Worm (Caenorhabditis elegans) whole organism, mixed stage, embryonic: ENCODE measurements around the gene unc-96.
A peak's percentile ranks its signal among the peaks of the same experiment; 100 is the strongest.

Source experiments
- M03D4.4 ChIP-seq: sonication (generic microtip); optimal IDR thresholded peaks from 2 replicates; lab custom pipeline; 2017; ENCODE audit warnings: mild to moderate bottlenecking, missing genetic modification characterization, missing compliant biosample characterization
- bed-3 ChIP-seq: fragments of 200-800 bp; sonication (Bioruptor generic); optimal IDR thresholded peaks from 3 replicates; lab custom pipeline; 2018; ENCODE audit warnings: mild to moderate bottlenecking, missing genetic modification characterization, moderate library complexity, missing compliant biosample characterization
- blmp-1 ChIP-seq: fragments of 150-350 bp; optimal IDR thresholded peaks from 2 replicates; lab custom pipeline; 2014; ENCODE audit warnings: missing biosample characterization, missing genetic modification characterization
- ceh-39 ChIP-seq: fragments of 150-350 bp; optimal IDR thresholded peaks from 2 replicates; lab custom pipeline; 2014; ENCODE audit warnings: missing biosample characterization, missing genetic modification characterization
- ceh-43 ChIP-seq: fragments of 200-800 bp; sonication (Bioruptor generic); optimal IDR thresholded peaks from 2 replicates; lab custom pipeline; 2018; ENCODE audit warnings: mild to moderate bottlenecking, missing genetic modification characterization, moderate library complexity, missing compliant biosample characterization
- ceh-83 ChIP-seq: fragments of 200-800 bp; sonication (Bioruptor generic); optimal IDR thresholded peaks from 2 replicates; lab custom pipeline; 2018; ENCODE audit warnings: mild to moderate bottlenecking, missing genetic modification characterization, missing compliant biosample characterization
- ces-1 ChIP-seq: fragments of 150-350 bp; optimal IDR thresholded peaks from 2 replicates; lab custom pipeline; 2014; ENCODE audit warnings: missing biosample characterization, missing genetic modification reagents, missing genetic modification characterization
- cnd-1 ChIP-seq: fragments of 200-800 bp; sonication (Bioruptor generic); optimal IDR thresholded peaks from 2 replicates; lab custom pipeline; 2018; ENCODE audit warnings: mild to moderate bottlenecking, missing genetic modification characterization, missing compliant biosample characterization
- drap-1 ChIP-seq: fragments of 200-800 bp; sonication (Bioruptor generic); optimal IDR thresholded peaks from 3 replicates; lab custom pipeline; 2018; ENCODE audit warnings: mild to moderate bottlenecking, missing genetic modification characterization, missing compliant biosample characterization
- elt-1 ChIP-seq: sonication (generic microtip); optimal IDR thresholded peaks from 2 replicates; lab custom pipeline; 2017; ENCODE audit warnings: missing genetic modification characterization, mild to moderate bottlenecking, missing compliant biosample characterization, antibody characterized with exemption, moderate library complexity, borderline replicate concordance; ENCODE audit not compliant: insufficient read depth
- elt-3 ChIP-seq: fragments of 150-350 bp; optimal IDR thresholded peaks from 2 replicates; lab custom pipeline; 2014; ENCODE audit warnings: missing biosample characterization, missing genetic modification characterization
- flh-1 ChIP-seq: fragments of 200-800 bp; sonication (Bioruptor generic); optimal IDR thresholded peaks from 2 replicates; lab custom pipeline; 2018; ENCODE audit warnings: mild to moderate bottlenecking, missing genetic modification characterization, moderate library complexity, missing compliant biosample characterization
- ham-2 ChIP-seq: fragments of 200-800 bp; sonication (Bioruptor generic); optimal IDR thresholded peaks from 2 replicates; lab custom pipeline; 2018; ENCODE audit warnings: mild to moderate bottlenecking, missing genetic modification characterization, missing compliant biosample characterization
- hlh-1 ChIP-seq: fragments of 150-350 bp; optimal IDR thresholded peaks from 2 replicates; lab custom pipeline; 2014; ENCODE audit warnings: missing biosample characterization, missing genetic modification reagents, missing genetic modification characterization
- lin-13 ChIP-seq: fragments of 150-350 bp; optimal IDR thresholded peaks from 2 replicates; lab custom pipeline; 2014; ENCODE audit warnings: missing biosample characterization, missing genetic modification characterization
- lsy-2 ChIP-seq: fragments of 150-350 bp; optimal IDR thresholded peaks from 2 replicates; lab custom pipeline; 2014; ENCODE audit warnings: missing biosample characterization, missing genetic modification characterization
- mep-1 ChIP-seq: fragments of 150-350 bp; optimal IDR thresholded peaks from 2 replicates; lab custom pipeline; 2017; ENCODE audit warnings: missing biosample characterization, missing genetic modification reagents, missing genetic modification characterization, inconsistent platforms
- mls-2 ChIP-seq: sonication (generic microtip); optimal IDR thresholded peaks from 2 replicates; lab custom pipeline; 2016; ENCODE audit warnings: mild to moderate bottlenecking, missing genetic modification characterization, moderate library complexity, missing compliant biosample characterization
- nhr-12 ChIP-seq: fragments of 150-350 bp; optimal IDR thresholded peaks from 2 replicates; lab custom pipeline; 2014; ENCODE audit warnings: missing biosample characterization, missing genetic modification characterization
- nhr-2 ChIP-seq: fragments of 150-350 bp; optimal IDR thresholded peaks from 2 replicates; lab custom pipeline; 2014; ENCODE audit warnings: missing biosample characterization, missing genetic modification characterization
- nhr-237 ChIP-seq: fragments of 150-350 bp; optimal IDR thresholded peaks from 2 replicates; lab custom pipeline; 2014; ENCODE audit warnings: missing biosample characterization, missing genetic modification characterization
- nhr-28 ChIP-seq: fragments of 150-350 bp; optimal IDR thresholded peaks from 2 replicates; lab custom pipeline; 2014; ENCODE audit warnings: missing biosample characterization, missing genetic modification characterization
- nhr-76 ChIP-seq: sonication (generic microtip); optimal IDR thresholded peaks from 2 replicates; lab custom pipeline; 2017; ENCODE audit warnings: missing biosample characterization, missing genetic modification characterization
- pha-4 ChIP-seq: fragments of 150-350 bp; optimal IDR thresholded peaks from 2 replicates; lab custom pipeline; 2018; ENCODE audit warnings: missing biosample characterization, missing genetic modification reagents, missing genetic modification characterization
- sem-2 ChIP-seq: fragments of 200-800 bp; sonication (Bioruptor generic); optimal IDR thresholded peaks from 2 replicates; lab custom pipeline; 2018; ENCODE audit warnings: mild to moderate bottlenecking, missing genetic modification characterization, missing compliant biosample characterization
- snpc-4 ChIP-seq: fragments of 150-350 bp; optimal IDR thresholded peaks from 2 replicates; lab custom pipeline; 2014; ENCODE audit warnings: missing biosample characterization, missing genetic modification characterization
- sptf-1 ChIP-seq: sonication (generic microtip); optimal IDR thresholded peaks from 2 replicates; lab custom pipeline; 2017; ENCODE audit warnings: mild to moderate bottlenecking, missing genetic modification characterization, moderate library complexity, missing compliant biosample characterization
- tbx-8 ChIP-seq: fragments of 200-800 bp; sonication (Bioruptor generic); optimal IDR thresholded peaks from 2 replicates; lab custom pipeline; 2018; ENCODE audit warnings: mild to moderate bottlenecking, missing genetic modification characterization, moderate library complexity, missing compliant biosample characterization
- unc-120 ChIP-seq: sonication (generic microtip); optimal IDR thresholded peaks from 2 replicates; lab custom pipeline; 2017; ENCODE audit warnings: missing genetic modification characterization, missing compliant biosample characterization; ENCODE audit not compliant: poor library complexity, severe bottlenecking
- unc-39 ChIP-seq: fragments of 150-350 bp; optimal IDR thresholded peaks from 2 replicates; lab custom pipeline; 2014; ENCODE audit warnings: missing biosample characterization, missing genetic modification characterization
- unc-62 ChIP-seq: fragments of 150-350 bp; optimal IDR thresholded peaks from 2 replicates; lab custom pipeline; 2014; ENCODE audit warnings: missing biosample characterization, missing genetic modification reagents, missing genetic modification characterization
- zip-8 ChIP-seq: fragments of 150-350 bp; optimal IDR thresholded peaks from 2 replicates; lab custom pipeline; 2014; ENCODE audit warnings: missing biosample characterization, missing genetic modification characterization
- ztf-11 ChIP-seq: fragments of 150-350 bp; optimal IDR thresholded peaks from 2 replicates; lab custom pipeline; 2014; ENCODE audit warnings: missing biosample characterization, missing genetic modification characterization

unc-96 gene

ce11 chrX:637588-637987 is 16.5 kb upstream of the unc-96 start:
- TF ChIP-seq ztf-11 (tag; lab: Kevin White, UChicago): no peak
- TF ChIP-seq unc-62 (GFP tag; lab: Kevin White, UChicago): no peak
- no peak for TF ChIP-seq flh-1 (GFP tag; lab: Kevin White, UChicago)
- no peak for TF ChIP-seq ceh-43
- no peak for TF ChIP-seq nhr-76
- no peak for TF ChIP-seq nhr-237 (tag; lab: Kevin White, UChicago)
- no peak for TF ChIP-seq blmp-1 (tag; lab: Kevin White, UChicago)
- no peak for TF ChIP-seq elt-1
- no peak for TF ChIP-seq elt-3 (tag; lab: Kevin White, UChicago)
- TF ChIP-seq nhr-12 (tag; lab: Kevin White, UChicago): no peak
- TF ChIP-seq sptf-1 (tag; lab: Kevin White, UChicago): no peak
- TF ChIP-seq zip-8: no peak

DNA sequence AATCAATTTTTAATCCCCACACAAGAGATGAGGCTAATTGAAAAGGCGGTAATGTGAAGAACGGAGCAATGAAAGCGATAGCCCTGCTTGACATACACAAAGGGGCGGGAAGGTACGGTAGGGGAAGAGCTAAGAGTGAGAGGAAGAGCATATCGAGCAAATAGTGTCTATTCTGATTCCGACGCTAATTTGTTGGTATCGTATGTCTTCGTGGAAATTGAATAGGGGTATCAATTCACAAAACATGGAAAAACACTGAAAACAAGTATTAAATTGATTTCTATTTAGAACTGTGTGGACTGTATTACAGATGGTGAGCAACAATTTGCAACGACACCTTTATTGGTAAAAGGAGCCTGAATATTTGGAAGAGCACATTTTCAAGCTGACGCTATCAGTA is 15.8 kb upstream of the unc-96 start, which contains the start of gene pha-2:
pha-2 (minus strand) TSS at position 101 of the 400 bp plus-strand sequence.
- no peak for TF ChIP-seq ceh-43
- TF ChIP-seq blmp-1 (tag; lab: Kevin White, UChicago): no peak
- no peak for TF ChIP-seq lsy-2
- TF ChIP-seq nhr-76: no peak
- TF ChIP-seq zip-8: no peak
- no peak for TF ChIP-seq nhr-28 (tag; lab: Kevin White, UChicago)
- no peak for TF ChIP-seq mep-1 (tag; lab: Kevin White, UChicago)
- TF ChIP-seq snpc-4: no peak
- TF ChIP-seq drap-1 (GFP tag; lab: Kevin White, UChicago): no peak
- no peak for TF ChIP-seq nhr-2
- no peak for TF ChIP-seq nhr-237 (tag; lab: Kevin White, UChicago)
- no peak for TF ChIP-seq mls-2
- TF ChIP-seq sem-2 (GFP tag; lab: Kevin White, UChicago): no peak

DNA sequence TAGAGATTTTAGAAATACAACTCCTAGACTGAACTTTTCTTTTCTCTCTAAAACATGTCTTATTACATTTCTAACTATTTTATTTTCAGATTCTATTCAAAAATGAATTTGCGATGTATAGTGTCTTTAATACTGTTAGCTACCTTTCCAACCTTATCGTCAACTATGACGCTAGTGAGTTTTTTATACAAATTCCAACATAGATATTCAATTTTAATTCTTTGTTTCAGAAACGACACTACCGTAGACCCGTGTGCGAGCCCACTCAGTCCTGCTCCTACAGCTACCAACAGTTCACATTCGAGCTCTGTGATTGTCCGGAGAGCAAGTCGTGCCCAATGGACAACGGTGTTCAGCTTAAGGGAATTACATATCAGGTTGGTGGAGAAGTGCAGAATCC is 8.0 kb upstream of the unc-96 start, which contains the start of gene M6.4:
M6.4 (plus strand) TSS at position 55 of the 400 bp plus-strand sequence.
- TF ChIP-seq ces-1 (GFP tag; lab: Kevin White, UChicago): no peak
- TF ChIP-seq cnd-1 (tag; lab: Kevin White, UChicago): no peak
- no peak for TF ChIP-seq nhr-12 (tag; lab: Kevin White, UChicago)
- TF ChIP-seq snpc-4: no peak
- no peak for TF ChIP-seq ceh-39 (tag; lab: Kevin White, UChicago)
- TF ChIP-seq sem-2 (GFP tag; lab: Kevin White, UChicago): no peak
- no peak for TF ChIP-seq sptf-1 (tag; lab: Kevin White, UChicago)
- TF ChIP-seq ceh-43: no peak
- no peak for TF ChIP-seq hlh-1
- no peak for TF ChIP-seq lin-13 (tag; lab: Kevin White, UChicago)
- TF ChIP-seq flh-1 (GFP tag; lab: Kevin White, UChicago): no peak
- TF ChIP-seq tbx-8 (GFP tag; lab: Kevin White, UChicago): no peak
- no peak for TF ChIP-seq ceh-83
- TF ChIP-seq nhr-2: no peak
- no peak for TF ChIP-seq elt-1
- no peak for TF ChIP-seq lsy-2
- no peak for TF ChIP-seq M03D4.4
- no peak for TF ChIP-seq ham-2 (GFP tag; lab: Kevin White, UChicago)
- TF ChIP-seq pha-4: no peak
- TF ChIP-seq, all 35 proteins: peak for 0

DNA sequence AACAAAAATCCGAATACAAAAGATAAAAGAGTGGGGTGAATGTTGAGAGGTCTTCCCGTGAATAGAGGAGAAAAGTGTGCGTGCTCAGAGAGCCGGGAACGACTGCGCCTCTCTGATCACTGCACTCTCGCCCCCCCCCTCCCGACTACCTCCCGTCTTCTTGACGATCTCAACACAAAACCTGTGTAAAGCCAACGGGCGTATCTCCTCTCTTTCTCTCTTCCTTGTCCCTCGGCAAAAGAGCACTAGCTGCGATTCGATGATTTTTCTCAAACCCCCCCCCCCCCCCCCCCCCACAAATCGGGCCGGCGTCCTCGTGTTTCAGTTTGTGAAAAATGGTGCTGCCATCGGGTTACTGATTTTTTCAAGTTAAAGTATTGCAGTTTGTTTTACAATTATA is 598 bp upstream of the unc-96 start:
- TF ChIP-seq hlh-1 (peak; percentile 25), drap-1 (GFP tag; lab: Kevin White, UChicago) (no peak), elt-1 (no peak), nhr-2 (no peak)

ce11 chrX:617730-618129 is 3.4 kb downstream of the unc-96 start:
- TF ChIP-seq nhr-237 (tag; lab: Kevin White, UChicago): no peak
- no peak for TF ChIP-seq nhr-12 (tag; lab: Kevin White, UChicago)
- TF ChIP-seq ztf-11 (tag; lab: Kevin White, UChicago): no peak
- TF ChIP-seq bed-3 (GFP tag; lab: Kevin White, UChicago): no peak
- TF ChIP-seq tbx-8 (GFP tag; lab: Kevin White, UChicago): no peak

DNA sequence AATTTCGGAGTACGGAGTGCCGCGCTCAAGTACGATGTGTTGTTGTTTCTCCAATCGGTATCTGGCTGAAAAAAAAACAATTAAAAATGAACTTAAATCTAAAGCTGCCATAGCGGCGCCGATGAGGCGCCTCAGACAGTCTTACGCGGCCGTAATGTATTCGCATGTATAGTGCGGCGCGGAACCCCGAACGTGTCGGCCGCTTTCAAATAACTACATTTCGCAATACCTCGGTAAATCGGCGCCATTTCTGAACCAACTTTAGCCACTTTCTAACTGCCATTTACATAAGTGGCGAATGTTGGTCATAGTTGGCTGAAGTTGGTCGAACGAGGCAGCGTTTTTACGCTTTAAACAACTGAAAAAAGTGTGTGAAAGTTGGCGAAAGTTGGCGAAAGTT is 8.3 kb downstream of the unc-96 start:
- no peak for TF ChIP-seq ham-2 (GFP tag; lab: Kevin White, UChicago)
- TF ChIP-seq nhr-237 (tag; lab: Kevin White, UChicago): no peak
- TF ChIP-seq lin-13 (tag; lab: Kevin White, UChicago): no peak
- no peak for TF ChIP-seq nhr-28 (tag; lab: Kevin White, UChicago)
- no peak for TF ChIP-seq ceh-43
- no peak for TF ChIP-seq drap-1 (GFP tag; lab: Kevin White, UChicago)
- no peak for TF ChIP-seq unc-120 (tag; lab: Kevin White, UChicago)
- no peak for TF ChIP-seq mep-1 (tag; lab: Kevin White, UChicago)
- no peak for TF ChIP-seq blmp-1 (tag; lab: Kevin White, UChicago)
- TF ChIP-seq cnd-1 (tag; lab: Kevin White, UChicago): no peak
- TF ChIP-seq ztf-11 (tag; lab: Kevin White, UChicago): no peak
- no peak for TF ChIP-seq sem-2 (GFP tag; lab: Kevin White, UChicago)
- TF ChIP-seq elt-1: no peak
- no peak for TF ChIP-seq ces-1 (GFP tag; lab: Kevin White, UChicago)
- no peak for TF ChIP-seq pha-4
- TF ChIP-seq zip-8: no peak
- no peak for TF ChIP-seq sptf-1 (tag; lab: Kevin White, UChicago)
- no peak for TF ChIP-seq snpc-4
- TF ChIP-seq nhr-2: no peak
- TF ChIP-seq unc-39 (tag; lab: Kevin White, UChicago): no peak
